Fruit fly (Drosophila melanogaster) whole organism, prepupa: Measurements from ENCODE around the gene mRpL51.
A peak's percentile ranks its signal among the peaks of the same experiment; 100 is the strongest.

Experiments
- Blimp-1 ChIP-seq: fragments of 200-800 bp; sonication (Bioruptor generic); optimal IDR thresholded peaks from 3 replicates; lab custom pipeline; 2017; ENCODE audit warnings: missing biosample characterization, missing genetic modification characterization, mild to moderate bottlenecking, moderate library complexity, missing genetic modification reagents
- CG10631 ChIP-seq: fragments of 200-800 bp; sonication (Bioruptor generic); optimal IDR thresholded peaks from 2 replicates; lab custom pipeline; 2016; ENCODE audit warnings: missing biosample characterization, missing genetic modification characterization
- CG10669 ChIP-seq: fragments of 200-800 bp; sonication (Bioruptor generic); optimal IDR thresholded peaks from 3 replicates; lab custom pipeline; 2018; ENCODE audit warnings: missing biosample characterization, mild to moderate bottlenecking, missing genetic modification characterization, moderate library complexity
- CG11294 ChIP-seq: fragments of 200-800 bp; sonication (Bioruptor generic); IDR thresholded peaks from 2 replicates; pipeline ENCODE4 v1.3.6; 2022; ENCODE audit warnings: missing biosample characterization, missing genetic modification characterization
- CG11762 ChIP-seq: fragments of 200-800 bp; sonication (Bioruptor generic); optimal IDR thresholded peaks from 3 replicates; lab custom pipeline; 2016; ENCODE audit warnings: missing biosample characterization, missing genetic modification characterization; ENCODE audit not compliant: insufficient read depth
- CG15336 ChIP-seq: fragments of 200-800 bp; sonication (Bioruptor generic); IDR thresholded peaks from 2 replicates; pipeline ENCODE4 v1.3.6; 2022; ENCODE audit warnings: missing biosample characterization, missing genetic modification characterization
- CG1621 ChIP-seq: fragments of 200-800 bp; sonication (Bioruptor generic); optimal IDR thresholded peaks from 3 replicates; lab custom pipeline; 2018; ENCODE audit warnings: missing biosample characterization, mild to moderate bottlenecking, missing genetic modification characterization
- CG16779 ChIP-seq: fragments of 200-800 bp; sonication (Bioruptor generic); optimal IDR thresholded peaks from 3 replicates; lab custom pipeline; 2017; ENCODE audit warnings: missing biosample characterization, mild to moderate bottlenecking, missing genetic modification characterization
- CG3032 ChIP-seq: fragments of 200-800 bp; optimal IDR thresholded peaks from 2 replicates; lab custom pipeline; 2019; ENCODE audit warnings: missing biosample characterization, mild to moderate bottlenecking, missing genetic modification characterization, moderate library complexity
- CG32006 ChIP-seq: fragments of 200-800 bp; sonication (Bioruptor generic); optimal IDR thresholded peaks from 3 replicates; lab custom pipeline; 2017; ENCODE audit warnings: missing biosample characterization, mild to moderate bottlenecking, missing genetic modification characterization
- CG3919 ChIP-seq: fragments of 200-800 bp; sonication (Bioruptor generic); optimal IDR thresholded peaks from 3 replicates; lab custom pipeline; 2016; ENCODE audit warnings: missing biosample characterization, missing genetic modification characterization
- CG4318 ChIP-seq: fragments of 200-800 bp; sonication (Bioruptor generic); optimal IDR thresholded peaks from 3 replicates; lab custom pipeline; 2017; ENCODE audit warnings: missing biosample characterization, mild to moderate bottlenecking, missing genetic modification characterization
- CG6163 ChIP-seq: fragments of 200-800 bp; sonication (Bioruptor generic); IDR thresholded peaks from 3 replicates; pipeline ENCODE4 v1.3.6; 2022; ENCODE audit warnings: missing biosample characterization, missing genetic modification characterization
- CG6276 ChIP-seq: fragments of 200-800 bp; sonication (Bioruptor generic); optimal IDR thresholded peaks from 2 replicates; lab custom pipeline; 2017; ENCODE audit warnings: missing biosample characterization, mild to moderate bottlenecking, missing genetic modification characterization
- CG6792 ChIP-seq: fragments of 200-800 bp; sonication (Bioruptor generic); optimal IDR thresholded peaks from 3 replicates; lab custom pipeline; 2016; ENCODE audit warnings: missing biosample characterization, missing genetic modification characterization
- CG6808 ChIP-seq: fragments of 200-800 bp; sonication (Bioruptor generic); optimal IDR thresholded peaks from 3 replicates; lab custom pipeline; 2017; ENCODE audit warnings: missing biosample characterization, missing genetic modification characterization, mild to moderate bottlenecking, moderate library complexity, missing genetic modification reagents
- CG6854 ChIP-seq: fragments of 200-800 bp; sonication (Bioruptor generic); optimal IDR thresholded peaks from 2 replicates; lab custom pipeline; 2017; ENCODE audit warnings: missing biosample characterization, mild to moderate bottlenecking, missing genetic modification characterization
- CG7368 ChIP-seq: fragments of 200-800 bp; sonication (Bioruptor generic); optimal IDR thresholded peaks from 3 replicates; lab custom pipeline; 2016; ENCODE audit warnings: missing biosample characterization, missing genetic modification characterization
- CG8119 ChIP-seq: fragments of 200-800 bp; sonication (Bioruptor generic); IDR thresholded peaks from 3 replicates; pipeline ENCODE4 v1.3.6; 2022; ENCODE audit warnings: missing biosample characterization, missing genetic modification characterization
- CG8319 ChIP-seq: fragments of 200-800 bp; sonication (Bioruptor generic); optimal IDR thresholded peaks from 3 replicates; lab custom pipeline; 2016; ENCODE audit warnings: missing biosample characterization, missing genetic modification characterization
- CG8632 ChIP-seq: fragments of 200-800 bp; sonication (Bioruptor generic); optimal IDR thresholded peaks from 3 replicates; lab custom pipeline; 2016; ENCODE audit warnings: missing biosample characterization, missing genetic modification characterization
- CG9139 ChIP-seq: fragments of 200-800 bp; sonication (Bioruptor generic); optimal IDR thresholded peaks from 3 replicates; lab custom pipeline; 2017; ENCODE audit warnings: missing biosample characterization, mild to moderate bottlenecking, missing genetic modification characterization
- Eip75B ChIP-seq: fragments of 200-800 bp; sonication (Bioruptor generic); optimal IDR thresholded peaks from 3 replicates; lab custom pipeline; 2016; ENCODE audit warnings: missing biosample characterization, missing genetic modification characterization
- Eip93F ChIP-seq: fragments of 200-800 bp; sonication (Bioruptor generic); optimal IDR thresholded peaks from 2 replicates; lab custom pipeline; 2016; ENCODE audit warnings: missing biosample characterization, mild to moderate bottlenecking, missing genetic modification characterization
- Ets21C ChIP-seq: fragments of 200-800 bp; sonication (Bioruptor generic); optimal IDR thresholded peaks from 3 replicates; lab custom pipeline; 2016; ENCODE audit warnings: missing biosample characterization, missing genetic modification characterization
- Ets96B ChIP-seq: fragments of 200-800 bp; optimal IDR thresholded peaks from 2 replicates; lab custom pipeline; 2019; ENCODE audit warnings: missing biosample characterization, mild to moderate bottlenecking, missing genetic modification characterization, moderate library complexity
- Gug ChIP-seq: fragments of 200-800 bp; sonication (Bioruptor generic); IDR thresholded peaks from 2 replicates; pipeline ENCODE4 v1.3.6; 2022; ENCODE audit warnings: missing biosample characterization, missing genetic modification characterization
- Hr38 ChIP-seq: sonication (Bioruptor generic); optimal IDR thresholded peaks from 2 replicates; lab custom pipeline; 2016; ENCODE audit warnings: missing biosample characterization, missing genetic modification characterization
- Hr39 ChIP-seq: fragments of 200-800 bp; sonication (Bioruptor generic); optimal IDR thresholded peaks from 2 replicates; lab custom pipeline; 2016; ENCODE audit warnings: missing biosample characterization, missing genetic modification characterization
- Hr4 ChIP-seq: fragments of 200-800 bp; sonication (Bioruptor generic); optimal IDR thresholded peaks from 3 replicates; lab custom pipeline; 2016; ENCODE audit warnings: missing biosample characterization, missing genetic modification characterization
- Lpt ChIP-seq: fragments of 200-800 bp; sonication (Bioruptor generic); optimal IDR thresholded peaks from 3 replicates; lab custom pipeline; 2016; ENCODE audit warnings: missing biosample characterization, missing genetic modification characterization
- Met ChIP-seq: fragments of 200-800 bp; sonication (Bioruptor generic); optimal IDR thresholded peaks from 3 replicates; lab custom pipeline; 2016; ENCODE audit warnings: missing biosample characterization, missing genetic modification characterization
- OdsH ChIP-seq: fragments of 200-800 bp; sonication (Bioruptor generic); optimal IDR thresholded peaks from 3 replicates; lab custom pipeline; 2016; ENCODE audit warnings: missing biosample characterization, missing genetic modification characterization
- Sox102F ChIP-seq: fragments of 200-800 bp; sonication (Bioruptor generic); optimal IDR thresholded peaks from 2 replicates; lab custom pipeline; 2016; ENCODE audit warnings: missing biosample characterization, mild to moderate bottlenecking, missing genetic modification characterization
- Sox14 ChIP-seq: fragments of 200-800 bp; sonication (Bioruptor generic); optimal IDR thresholded peaks from 3 replicates; lab custom pipeline; 2016; ENCODE audit warnings: missing biosample characterization, missing genetic modification characterization
- Sox15 ChIP-seq: fragments of 200-800 bp; sonication (Bioruptor generic); optimal IDR thresholded peaks from 3 replicates; lab custom pipeline; 2016; ENCODE audit warnings: missing biosample characterization, missing genetic modification characterization
- acj6 ChIP-seq: fragments of 200-800 bp; sonication (Bioruptor generic); optimal IDR thresholded peaks from 3 replicates; lab custom pipeline; 2016; ENCODE audit warnings: missing biosample characterization, missing genetic modification characterization
- cyc ChIP-seq: fragments of 200-800 bp; sonication (Bioruptor generic); optimal IDR thresholded peaks from 3 replicates; lab custom pipeline; 2016; ENCODE audit warnings: missing biosample characterization, missing genetic modification characterization
- dac ChIP-seq: fragments of 200-800 bp; sonication (Bioruptor generic); optimal IDR thresholded peaks from 2 replicates; lab custom pipeline; 2017; ENCODE audit warnings: missing biosample characterization, mild to moderate bottlenecking, missing genetic modification characterization
- dsx ChIP-seq: fragments of 200-800 bp; optimal IDR thresholded peaks from 3 replicates; lab custom pipeline; 2019; ENCODE audit warnings: missing biosample characterization, mild to moderate bottlenecking, missing genetic modification characterization, moderate library complexity; ENCODE audit not compliant: poor library complexity, severe bottlenecking
- eg ChIP-seq: fragments of 200-800 bp; sonication (Bioruptor generic); IDR thresholded peaks from 3 replicates; pipeline ENCODE4 v1.3.6; 2022; ENCODE audit warnings: missing biosample characterization, missing genetic modification characterization
- esn ChIP-seq: fragments of 200-800 bp; sonication (Bioruptor generic); optimal IDR thresholded peaks from 2 replicates; lab custom pipeline; 2016; ENCODE audit warnings: missing biosample characterization, mild to moderate bottlenecking, missing genetic modification characterization, moderate library complexity
- fd59A ChIP-seq: fragments of 200-800 bp; sonication (Bioruptor generic); optimal IDR thresholded peaks from 2 replicates; lab custom pipeline; 2017; ENCODE audit warnings: missing biosample characterization, mild to moderate bottlenecking, missing genetic modification characterization, missing genetic modification reagents
- fd85E ChIP-seq: fragments of 200-800 bp; sonication (Bioruptor generic); optimal IDR thresholded peaks from 3 replicates; lab custom pipeline; 2016; ENCODE audit warnings: missing biosample characterization, missing genetic modification characterization
- fkh ChIP-seq: fragments of 200-800 bp; sonication (Bioruptor generic); optimal IDR thresholded peaks from 3 replicates; lab custom pipeline; 2017; ENCODE audit warnings: missing biosample characterization, mild to moderate bottlenecking, missing genetic modification characterization, moderate library complexity
- lz ChIP-seq: fragments of 200-800 bp; sonication (Bioruptor generic); optimal IDR thresholded peaks from 3 replicates; lab custom pipeline; 2016; ENCODE audit warnings: missing biosample characterization, missing genetic modification characterization
- pdm3 ChIP-seq: fragments of 200-800 bp; sonication (Bioruptor generic); optimal IDR thresholded peaks from 3 replicates; lab custom pipeline; 2016; ENCODE audit warnings: missing biosample characterization, missing genetic modification characterization
- salr ChIP-seq, 2 experiments: fragments of 200-800 bp; sonication (Bioruptor generic); optimal IDR thresholded peaks; 3 replicates each; lab custom pipeline; 2016 to 2018; ENCODE audit warnings: missing biosample characterization in 2 of 2, missing genetic modification characterization in 2 of 2, mild to moderate bottlenecking in 1 of 2
- spab ChIP-seq: fragments of 200-800 bp; sonication (Bioruptor generic); optimal IDR thresholded peaks from 2 replicates; lab custom pipeline; 2017; ENCODE audit warnings: missing biosample characterization, mild to moderate bottlenecking, missing genetic modification characterization, missing genetic modification reagents
- ss ChIP-seq, 2 experiments: fragments of 200-800 bp; sonication (Bioruptor generic); optimal IDR thresholded peaks; 2 replicates in 1 of 2; 3 replicates in 1 of 2; lab custom pipeline; 2017 to 2018; ENCODE audit warnings: mild to moderate bottlenecking in 2 of 2, missing biosample characterization in 2 of 2, missing genetic modification characterization in 2 of 2, moderate library complexity in 1 of 2
- svp ChIP-seq: fragments of 200-800 bp; sonication (Bioruptor generic); peaks from one replicate; lab custom pipeline; 2016; ENCODE audit warnings: missing biosample characterization, missing genetic modification characterization
- topi ChIP-seq: fragments of 200-800 bp; sonication (Bioruptor generic); optimal IDR thresholded peaks from 3 replicates; lab custom pipeline; 2016; ENCODE audit warnings: missing biosample characterization, missing genetic modification characterization
- vri ChIP-seq: fragments of 200-800 bp; sonication (Bioruptor generic); optimal IDR thresholded peaks from 3 replicates; lab custom pipeline; 2016; ENCODE audit warnings: missing biosample characterization, mild to moderate bottlenecking, missing genetic modification characterization

mRpL51 gene

dm6 chr2L:8517256-8517694 is at the start of gene mRpL51, which contains the start of gene Uba4:
TSS of gene mRpL51 (minus strand) at chr2L:8517380.
TSS of gene Uba4 (plus strand) at chr2L:8517411.
- TF ChIP-seq Gug (GFP tag; lab: Robert Waterston, UW) (no peak), Lpt (GFP tag; lab: Kevin White, UChicago) (no peak), CG6276 (GFP tag; lab: Kevin White, UChicago) (no peak), esn (peak; percentile 69), svp (GFP tag; lab: Kevin White, UChicago) (no peak), CG16779 (tag; lab: Kevin White, UChicago) (no peak), fd85E (no peak), CG32006 (GFP tag; lab: Kevin White, UChicago) (no peak), Eip75B (GFP tag; lab: Kevin White, UChicago) (no peak), CG8119 (GFP tag; lab: Robert Waterston, UW) (no peak), dac (GFP tag; lab: Kevin White, UChicago) (no peak), topi (GFP tag; lab: Kevin White, UChicago) (peak; percentile 57), ss (GFP tag; optimal IDR thresholded peaks at IDR 0.05; lab: Kevin White, UChicago) (no peak), Hr39 (GFP tag; lab: Kevin White, UChicago) (peak; percentile 42), CG3919 (GFP tag; lab: Kevin White, UChicago) (peak; percentile 61), Eip93F (GFP tag; lab: Kevin White, UChicago) (no peak), CG10669 (GFP tag; lab: Kevin White, UChicago) (no peak), cyc (GFP tag; lab: Kevin White, UChicago) (peak; percentile 19), CG6792 (GFP tag; lab: Kevin White, UChicago) (peak; percentile 46), eg (GFP tag; lab: Robert Waterston, UW) (no peak), CG11294 (no peak), dsx (GFP tag; lab: Kevin White, UChicago) (no peak), Sox14 (GFP tag; lab: Kevin White, UChicago) (peak; percentile 54), fd59A (GFP tag; lab: Kevin White, UChicago) (no peak), CG15336 (GFP tag; lab: Robert Waterston, UW) (no peak), vri (GFP tag; lab: Kevin White, UChicago) (peak; percentile 84), pdm3 (GFP tag; lab: Kevin White, UChicago) (no peak), OdsH (GFP tag; lab: Kevin White, UChicago) (peak; percentile 56), acj6 (peak; percentile 53), lz (peak; percentile 45), Sox102F (GFP tag; lab: Kevin White, UChicago) (no peak), Blimp-1 (no peak), salr (GFP tag; optimal IDR thresholded peaks at IDR 0.05; lab: Kevin White, UChicago) (no peak), CG10631 (peak; percentile 41), CG9139 (GFP tag; lab: Kevin White, UChicago) (no peak), CG8319 (GFP tag; lab: Kevin White, UChicago) (no peak), CG8632 (GFP tag; lab: Kevin White, UChicago) (no peak), CG7368 (GFP tag; lab: Kevin White, UChicago) (no peak), Met (GFP tag; lab: Kevin White, UChicago) (no peak), CG1621 (no peak), CG11762 (GFP tag; lab: Kevin White, UChicago) (peak; percentile 8), CG6163 (no peak), Hr38 (GFP tag; lab: Kevin White, UChicago) (no peak), Hr4 (GFP tag; lab: Kevin White, UChicago) (no peak), Ets96B (tag; lab: Kevin White, UChicago) (peak; percentile 19), CG4318 (no peak), CG3032 (tag; lab: Kevin White, UChicago) (peak; percentile 25), spab (GFP tag; lab: Kevin White, UChicago) (no peak), CG6808 (GFP tag; lab: Kevin White, UChicago) (no peak), CG6854 (GFP tag; lab: Kevin White, UChicago) (no peak), fkh (GFP tag; lab: Kevin White, UChicago) (no peak), Ets21C (GFP tag; lab: Kevin White, UChicago) (no peak), Sox15 (GFP tag; lab: Kevin White, UChicago) (no peak)
